Worm (Caenorhabditis elegans) whole organism, midembryonic: ENCODE results near the gene nhr-34.

ENCODE experiments used
- cog-1 ChIP-seq: sonication (generic microtip); optimal IDR thresholded peaks from 2 replicates; lab custom pipeline; 2016; ENCODE audit warnings: missing genetic modification characterization, missing compliant biosample characterization
- klf-2 ChIP-seq: fragments of 200-800 bp; sonication (Bioruptor generic); conservative IDR thresholded peaks from 2 replicates; pipeline ENCODE4 v1.3.6; 2022; ENCODE audit warnings: missing genetic modification reagents, missing genetic modification characterization, missing compliant biosample characterization
- ztf-23 ChIP-seq: fragments of 200-800 bp; sonication (Bioruptor generic); IDR thresholded peaks from 2 replicates; pipeline ENCODE4 v1.3.6; 2022; ENCODE audit warnings: missing genetic modification reagents, missing genetic modification characterization, missing compliant biosample characterization
- ztf-29 ChIP-seq: fragments of 200-800 bp; sonication (Bioruptor generic); IDR thresholded peaks from 2 replicates; pipeline ENCODE4 v1.3.6; 2022; ENCODE audit warnings: missing genetic modification reagents, missing genetic modification characterization, missing compliant biosample characterization

DNA sequence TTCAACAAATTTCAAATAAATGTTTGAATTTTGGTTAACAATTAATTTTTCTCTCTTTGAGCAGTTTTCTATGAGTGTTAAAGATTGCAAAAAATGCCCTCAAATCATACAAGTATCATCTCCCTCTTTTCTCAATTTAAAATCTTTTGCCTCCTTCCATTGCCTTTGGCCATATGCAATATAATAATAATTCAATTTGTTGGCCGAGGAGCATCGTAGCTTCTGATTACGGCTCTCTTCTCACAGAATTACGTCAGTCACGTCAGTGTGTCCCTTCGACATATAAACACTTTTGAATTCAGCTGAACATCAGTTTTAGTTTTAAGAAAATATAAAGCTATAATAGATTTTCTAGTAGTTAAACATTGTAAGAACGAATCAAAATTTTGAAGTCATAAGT is 19.9 kb downstream of the nhr-34 start:
- TF ChIP-seq ztf-23 (GFP tag; lab: Robert Waterston, UW): no peak
- TF ChIP-seq klf-2 (GFP tag; lab: Robert Waterston, UW): no peak
- TF ChIP-seq ztf-29: no peak
- no peak for TF ChIP-seq cog-1
